Fruit fly (Drosophila melanogaster): Measurements from ENCODE around the gene HIP.
A peak's percentile ranks its signal among the peaks of the same experiment; 100 is the strongest.

Gene HIP

DNA sequence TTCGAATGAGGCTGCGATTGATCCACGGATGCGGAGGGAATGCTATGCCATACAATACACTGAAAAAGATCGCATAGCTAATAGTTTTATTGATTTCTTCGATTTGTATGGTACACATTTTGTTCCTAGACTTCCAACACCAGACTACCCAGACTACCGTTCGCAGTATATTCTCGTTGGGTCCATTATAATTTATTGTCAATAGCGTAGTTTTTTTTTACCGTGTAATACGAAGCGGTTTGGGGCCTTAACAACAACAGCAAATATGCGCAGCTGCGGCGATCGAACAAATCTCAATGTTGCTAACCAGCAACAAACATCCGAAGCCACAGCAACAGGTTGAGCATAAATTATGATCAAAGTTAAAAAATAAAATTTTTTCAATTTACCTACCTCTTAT, 39.7 kb downstream of the HIP start (continued):
- TF ChIP-seq NC2β (GFP tag; optimal IDR thresholded peaks at IDR 0.05), result peak; percentile 79
- TF ChIP-seq D (optimal IDR thresholded peaks at IDR 0.05), result no peak
- TF ChIP-seq D (GFP tag; optimal IDR thresholded peaks at IDR 0.05), result peak; percentile 67
- TF ChIP-seq CG13775 (GFP tag; optimal IDR thresholded peaks at IDR 0.05), result peak; percentile 67
- peak; percentile 78 for TF ChIP-seq CG11456 (GFP tag; IDR thresholded peaks at IDR 0.05)
- TF ChIP-seq CG4617 (GFP tag; optimal IDR thresholded peaks at IDR 0.05; ENCODE audit: borderline replicate concordance), result peak; percentile 38
- TF ChIP-seq CG17612 (GFP tag; IDR thresholded peaks at IDR 0.05), result peak; percentile 40; the same call in 1 of the 2 replicates
- peak; percentile 17 for TF ChIP-seq Ets97D (GFP tag; optimal IDR thresholded peaks at IDR 0.05)
- TF ChIP-seq sug (tag; optimal IDR thresholded peaks at IDR 0.05), result peak; percentile 66
- peak; percentile 74 for TF ChIP-seq oc (tag; optimal IDR thresholded peaks at IDR 0.05)
- peak; percentile 77 for TF ChIP-seq Aef1 (GFP tag; IDR thresholded peaks at IDR 0.05)
- TF ChIP-seq nerfin-2 (GFP tag; IDR thresholded peaks at IDR 0.05; ENCODE audit: partially characterized antibody), result no peak
- no peak for TF ChIP-seq unc-4 (GFP tag; IDR thresholded peaks at IDR 0.05; ENCODE audit: partially characterized antibody)
- peak; percentile 64 for TF ChIP-seq ttk (GFP tag; IDR thresholded peaks at IDR 0.05)
- TF ChIP-seq CG10209 (GFP tag; optimal IDR thresholded peaks at IDR 0.05), result peak; percentile 81
- no peak for TF ChIP-seq CG2129 (GFP tag; IDR thresholded peaks at IDR 0.05; ENCODE audit: partially characterized antibody)
- TF ChIP-seq phol (tag; optimal IDR thresholded peaks at IDR 0.05), result peak; percentile 79
- no peak for TF ChIP-seq z (GFP tag; IDR thresholded peaks at IDR 0.05)
- TF ChIP-seq Optix (GFP tag; IDR thresholded peaks at IDR 0.05), result peak; percentile 80
- TF ChIP-seq Scr (GFP tag; IDR thresholded peaks at IDR 0.05; ENCODE audit: partially characterized antibody), result no peak
- no peak for TF ChIP-seq hth (optimal IDR thresholded peaks at IDR 0.05)
- TF ChIP-seq sqz (GFP tag; optimal IDR thresholded peaks at IDR 0.05), result peak; percentile 68
- peak; percentile 24 for TF ChIP-seq Spps (tag; optimal IDR thresholded peaks at IDR 0.05)
- TF ChIP-seq Lpt (GFP tag; optimal IDR thresholded peaks at IDR 0.05), result no peak
- TF ChIP-seq slbo (GFP tag; IDR thresholded peaks at IDR 0.05), result peak; percentile 81
- TF ChIP-seq CG7271 (tag; optimal IDR thresholded peaks at IDR 0.05), result no peak
- no peak for TF ChIP-seq tna (GFP tag; IDR thresholded peaks at IDR 0.05; ENCODE audit: partially characterized antibody)
- no peak for TF ChIP-seq amos (GFP tag; IDR thresholded peaks at IDR 0.05; ENCODE audit: partially characterized antibody)
- TF ChIP-seq CG31365 (tag; optimal IDR thresholded peaks at IDR 0.05), result peak; percentile 59
- TF ChIP-seq crol (GFP tag; IDR thresholded peaks at IDR 0.05), result no peak
- 0 out of 2 replicates have a peak, but pooled peaks have one; percentile 25 for TF ChIP-seq CG1024 (GFP tag; IDR thresholded peaks at IDR 0.05)
- TF ChIP-seq Side (GFP tag; optimal IDR thresholded peaks at IDR 0.05), result peak; percentile 82
- peak; percentile 62 for TF ChIP-seq CG4404 (GFP tag; IDR thresholded peaks at IDR 0.05)
- TF ChIP-seq CG13624 (GFP tag; optimal IDR thresholded peaks at IDR 0.05), result peak; percentile 77
- TF ChIP-seq Kr (GFP tag; optimal IDR thresholded peaks at IDR 0.05), result no peak
- no peak for TF ChIP-seq br (optimal IDR thresholded peaks at IDR 0.05)
- TF ChIP-seq CrebB (tag; optimal IDR thresholded peaks at IDR 0.05), result peak; percentile 77
- no peak for TF ChIP-seq pfk (GFP tag; optimal IDR thresholded peaks at IDR 0.05)
- peak; percentile 87 for TF ChIP-seq abd-A (tag; optimal IDR thresholded peaks at IDR 0.05)
- TF ChIP-seq CG17359 (tag; optimal IDR thresholded peaks at IDR 0.05), result peak; percentile 86
- TF ChIP-seq sd (tag; optimal IDR thresholded peaks at IDR 0.05), result peak; percentile 92
- peak; percentile 60 for TF ChIP-seq Hr3 (GFP tag; optimal IDR thresholded peaks at IDR 0.05)
- TF ChIP-seq CG3847 (GFP tag; IDR thresholded peaks at IDR 0.05), result peak; percentile 68
- TF ChIP-seq kah (GFP tag; optimal IDR thresholded peaks at IDR 0.05), result peak; percentile 66
- TF ChIP-seq lbe (GFP tag; optimal IDR thresholded peaks at IDR 0.05), result no peak
- TF ChIP-seq CG4360 (GFP tag; IDR thresholded peaks at IDR 0.05), result peak; percentile 60
- TF ChIP-seq fd96Cb (tag; optimal IDR thresholded peaks at IDR 0.05), result peak; percentile 76
- TF ChIP-seq CG11695 (GFP tag; IDR thresholded peaks at IDR 0.05), result peak; percentile 79
- TF ChIP-seq Dbx (GFP tag; IDR thresholded peaks at IDR 0.05), result peak; percentile 70; the same call in 2 of the 3 replicates
- peak; percentile 37; the same call in 1 of the 2 replicates for TF ChIP-seq ro (GFP tag; IDR thresholded peaks at IDR 0.05)
- peak; percentile 70 for TF ChIP-seq CG4328 (GFP tag; optimal IDR thresholded peaks at IDR 0.05)
- peak; percentile 51 for TF ChIP-seq NC2α (GFP tag; optimal IDR thresholded peaks at IDR 0.05)
